Fruit fly (Drosophila melanogaster) whole organism, embryonic: Measurements from ENCODE around the gene CG13081.

ENCODE experiments used
- Adf1 ChIP-seq: fragments of 200-800 bp; sonication (Bioruptor generic); IDR thresholded peaks from 2 replicates; pipeline ENCODE4 v1.3.6; 2022; ENCODE audit warnings: missing biosample characterization, missing genetic modification characterization
- BEAF-32 ChIP-seq: fragments of 200-800 bp; sonication (Bioruptor generic); optimal IDR thresholded peaks from 3 replicates; lab custom pipeline; 2017; ENCODE audit warnings: missing biosample characterization, missing genetic modification characterization, mild to moderate bottlenecking, moderate library complexity, missing genetic modification reagents
- CG10366 ChIP-seq: fragments of 200-800 bp; sonication (Bioruptor generic); IDR thresholded peaks from 2 replicates; pipeline ENCODE4 v1.3.6; 2022; ENCODE audit warnings: missing biosample characterization, missing genetic modification characterization
- CG12659 ChIP-seq: fragments of 200-800 bp; sonication (Bioruptor generic); optimal IDR thresholded peaks from 3 replicates; lab custom pipeline; 2017; ENCODE audit warnings: mild to moderate bottlenecking, missing biosample characterization, missing genetic modification reagents, missing genetic modification characterization
- CG13123 ChIP-seq: fragments of 200-800 bp; sonication (Bioruptor generic); optimal IDR thresholded peaks from 2 replicates; lab custom pipeline; 2016; ENCODE audit warnings: missing biosample characterization, missing genetic modification characterization
- CG15514 ChIP-seq: fragments of 200-800 bp; sonication (Bioruptor generic); optimal IDR thresholded peaks from 3 replicates; lab custom pipeline; 2017; ENCODE audit warnings: missing biosample characterization, missing genetic modification characterization, mild to moderate bottlenecking, moderate library complexity, missing genetic modification reagents
- CG17385 ChIP-seq: fragments of 200-800 bp; sonication (Bioruptor generic); optimal IDR thresholded peaks from 3 replicates; lab custom pipeline; 2018; ENCODE audit warnings: missing biosample characterization, mild to moderate bottlenecking, missing genetic modification characterization
- CG17568 ChIP-seq: fragments of 200-800 bp; sonication (Bioruptor generic); optimal IDR thresholded peaks from 2 replicates; lab custom pipeline; 2018; ENCODE audit warnings: missing biosample characterization, mild to moderate bottlenecking, missing genetic modification characterization, moderate library complexity
- CG2129 ChIP-seq: fragments of 200-800 bp; sonication (Bioruptor generic); IDR thresholded peaks from 2 replicates; pipeline ENCODE4 v1.3.6; 2022; ENCODE audit warnings: missing biosample characterization, missing genetic modification characterization; ENCODE audit not compliant: partially characterized antibody
- CG30431 ChIP-seq: fragments of 200-800 bp; sonication (Bioruptor generic); optimal IDR thresholded peaks from 2 replicates; lab custom pipeline; 2017; ENCODE audit warnings: missing biosample characterization, missing genetic modification characterization
- CG31441 ChIP-seq: fragments of 200-800 bp; sonication (Bioruptor generic); IDR thresholded peaks from 2 replicates; pipeline ENCODE4 v1.3.6; 2022; ENCODE audit warnings: missing biosample characterization, missing genetic modification characterization
- CG3281 ChIP-seq: fragments of 200-800 bp; sonication (Bioruptor generic); optimal IDR thresholded peaks from 3 replicates; lab custom pipeline; 2017; ENCODE audit warnings: missing biosample characterization, mild to moderate bottlenecking, missing genetic modification characterization
- CG3847 ChIP-seq: fragments of 200-800 bp; sonication (Bioruptor generic); IDR thresholded peaks from 2 replicates; pipeline ENCODE4 v1.3.6; 2022; ENCODE audit warnings: missing biosample characterization, missing genetic modification characterization
- CG5180 ChIP-seq: fragments of 200-800 bp; sonication (Bioruptor generic); optimal IDR thresholded peaks from 3 replicates; lab custom pipeline; 2017; ENCODE audit warnings: missing biosample characterization, missing genetic modification characterization, mild to moderate bottlenecking, moderate library complexity, missing genetic modification reagents
- CG5245 ChIP-seq: fragments of 200-800 bp; sonication (Bioruptor generic); optimal IDR thresholded peaks from 3 replicates; lab custom pipeline; 2016; ENCODE audit warnings: missing biosample characterization, missing genetic modification characterization
- CG6254 ChIP-seq: fragments of 200-800 bp; sonication (Bioruptor generic); optimal IDR thresholded peaks from 3 replicates; lab custom pipeline; 2017; ENCODE audit warnings: mild to moderate bottlenecking, missing biosample characterization, missing genetic modification reagents, missing genetic modification characterization
- CG6791 ChIP-seq: fragments of 200-800 bp; sonication (Bioruptor generic); IDR thresholded peaks from 3 replicates; pipeline ENCODE4 v1.3.6; 2022; ENCODE audit warnings: missing biosample characterization, missing genetic modification characterization; ENCODE audit not compliant: partially characterized antibody
- CG7928 ChIP-seq: fragments of 200-800 bp; sonication (Bioruptor generic); optimal IDR thresholded peaks from 2 replicates; lab custom pipeline; 2017; ENCODE audit warnings: missing biosample characterization, mild to moderate bottlenecking, missing genetic modification characterization
- CG8281 ChIP-seq: fragments of 200-800 bp; sonication (Bioruptor generic); optimal IDR thresholded peaks from 2 replicates; lab custom pipeline; 2018; ENCODE audit warnings: missing biosample characterization, mild to moderate bottlenecking, missing genetic modification characterization, moderate library complexity
- CHES-1-like ChIP-seq: fragments of 200-800 bp; sonication (Bioruptor generic); optimal IDR thresholded peaks from 2 replicates; lab custom pipeline; 2016; ENCODE audit warnings: missing biosample characterization, missing genetic modification characterization
- CoRest ChIP-seq: fragments of 200-800 bp; sonication (Bioruptor generic); optimal IDR thresholded peaks from 3 replicates; lab custom pipeline; 2018; ENCODE audit warnings: missing biosample characterization, mild to moderate bottlenecking, missing genetic modification characterization, moderate library complexity
- Deaf1 ChIP-seq: fragments of 200-800 bp; optimal IDR thresholded peaks from 3 replicates; lab custom pipeline; 2019; ENCODE audit warnings: missing biosample characterization, mild to moderate bottlenecking, missing genetic modification characterization, moderate library complexity
- Dref ChIP-seq: fragments of 200-800 bp; sonication (Bioruptor generic); IDR thresholded peaks from 2 replicates; pipeline ENCODE4 v1.3.6; 2022; ENCODE audit warnings: missing biosample characterization, missing genetic modification characterization
- Eip74EF ChIP-seq, 2 experiments: fragments of 200-800 bp in 1 of 2; fragments of >200 bp in 1 of 2; sonication (Bioruptor generic) in 1 of 2; optimal IDR thresholded peaks; 2 replicates each; lab custom pipeline; 2017 to 2019; ENCODE audit warnings: missing biosample characterization in 2 of 2, missing genetic modification characterization in 2 of 2, mild to moderate bottlenecking in 1 of 2, moderate library complexity in 1 of 2
- GATAe ChIP-seq: fragments of 200-800 bp; sonication (Bioruptor generic); conservative IDR thresholded peaks from 2 replicates; pipeline ENCODE4 v1.3.6; 2022; ENCODE audit warnings: missing biosample characterization, missing genetic modification characterization
- Gug ChIP-seq: fragments of 200-800 bp; sonication (Bioruptor generic); IDR thresholded peaks from 4 replicates; pipeline ENCODE4 v1.3.6; 2022; ENCODE audit warnings: missing biosample characterization, missing genetic modification characterization
- H15 ChIP-seq: fragments of 200-800 bp; sonication (Bioruptor generic); IDR thresholded peaks from 3 replicates; pipeline ENCODE4 v1.3.6; 2022; ENCODE audit warnings: missing biosample characterization, missing genetic modification characterization
- Hr39 ChIP-seq: fragments of >200 bp; optimal IDR thresholded peaks from 2 replicates; lab custom pipeline; 2017
- MBD-R2 ChIP-seq: fragments of 200-800 bp; sonication (Bioruptor generic); IDR thresholded peaks from 2 replicates; pipeline ENCODE4 v1.3.6; 2022; ENCODE audit warnings: missing biosample characterization, missing genetic modification characterization
- Med ChIP-seq: fragments of 200-800 bp; sonication (Bioruptor generic); peaks from one replicate; lab custom pipeline; 2016; ENCODE audit warnings: missing biosample characterization, missing genetic modification characterization, mild to moderate bottlenecking, inconsistent platforms, moderate library complexity
- Oli ChIP-seq: fragments of 200-800 bp; sonication (Bioruptor generic); optimal IDR thresholded peaks from 2 replicates; lab custom pipeline; 2018; ENCODE audit warnings: missing biosample characterization, mild to moderate bottlenecking, missing genetic modification characterization, moderate library complexity
- Opbp ChIP-seq: fragments of 200-800 bp; sonication (Bioruptor generic); IDR thresholded peaks from 3 replicates; pipeline ENCODE4 v1.3.6; 2022; ENCODE audit warnings: missing biosample characterization, missing genetic modification characterization; ENCODE audit not compliant: partially characterized antibody
- Ptx1 ChIP-seq: fragments of 200-800 bp; sonication (Bioruptor generic); IDR thresholded peaks from 2 replicates; pipeline ENCODE4 v1.3.6; 2022; ENCODE audit warnings: missing biosample characterization, missing genetic modification characterization
- Sox102F ChIP-seq: fragments of 200-800 bp; sonication (Bioruptor generic); optimal IDR thresholded peaks from 2 replicates; lab custom pipeline; 2018; ENCODE audit warnings: missing biosample characterization, mild to moderate bottlenecking, missing genetic modification characterization, moderate library complexity
- Xbp1 ChIP-seq: fragments of 200-800 bp; sonication (Bioruptor generic); optimal IDR thresholded peaks from 3 replicates; lab custom pipeline; 2016; ENCODE audit warnings: missing biosample characterization, mild to moderate bottlenecking, missing genetic modification characterization
- cg ChIP-seq: fragments of 200-800 bp; sonication (Bioruptor generic); optimal IDR thresholded peaks from 3 replicates; lab custom pipeline; 2019; ENCODE audit warnings: missing biosample characterization, mild to moderate bottlenecking, missing genetic modification characterization, moderate library complexity
- chm ChIP-seq: fragments of 200-800 bp; sonication (Bioruptor generic); IDR thresholded peaks from 2 replicates; pipeline ENCODE4 v1.3.6; 2022; ENCODE audit warnings: missing biosample characterization, missing genetic modification characterization
- corto ChIP-seq: fragments of 200-800 bp; sonication (Bioruptor generic); optimal IDR thresholded peaks from 2 replicates; lab custom pipeline; 2016; ENCODE audit warnings: missing biosample characterization, mild to moderate bottlenecking, missing genetic modification characterization, moderate library complexity
- danr ChIP-seq: fragments of 200-800 bp; sonication (Bioruptor generic); IDR thresholded peaks from 2 replicates; pipeline ENCODE4 v1.3.6; 2022; ENCODE audit warnings: missing biosample characterization, missing genetic modification characterization
- dysf ChIP-seq: fragments of 200-800 bp; sonication (Bioruptor generic); IDR thresholded peaks from 3 replicates; pipeline ENCODE4 v1.3.6; 2022; ENCODE audit warnings: missing biosample characterization, missing genetic modification characterization
- esg ChIP-seq: fragments of 200-800 bp; sonication (Bioruptor generic); conservative IDR thresholded peaks from 2 replicates; pipeline ENCODE4 v1.3.6; 2022; ENCODE audit warnings: missing biosample characterization, missing genetic modification characterization
- ewg ChIP-seq: fragments of 200-800 bp; sonication (Bioruptor generic); optimal IDR thresholded peaks from 3 replicates; lab custom pipeline; 2017; ENCODE audit warnings: mild to moderate bottlenecking, missing biosample characterization, missing genetic modification reagents, missing genetic modification characterization
- ftz-f1 ChIP-seq: fragments of 200-800 bp; sonication (Bioruptor generic); optimal IDR thresholded peaks from 2 replicates; lab custom pipeline; 2016; ENCODE audit warnings: missing biosample characterization, missing genetic modification characterization
- gcm2 ChIP-seq: fragments of 200-800 bp; sonication (Bioruptor generic); optimal IDR thresholded peaks from 2 replicates; lab custom pipeline; 2016; ENCODE audit warnings: missing biosample characterization, missing genetic modification characterization
- mld ChIP-seq: fragments of 200-800 bp; sonication (Bioruptor generic); IDR thresholded peaks from 3 replicates; pipeline ENCODE4 v1.3.6; 2022; ENCODE audit warnings: missing biosample characterization, missing genetic modification characterization; ENCODE audit not compliant: partially characterized antibody
- phol ChIP-seq: fragments of 200-800 bp; sonication (Bioruptor generic); optimal IDR thresholded peaks from 3 replicates; lab custom pipeline; 2018; ENCODE audit warnings: missing biosample characterization, mild to moderate bottlenecking, missing genetic modification characterization, moderate library complexity
- prd ChIP-seq, 3 experiments: fragments of >200 bp in 2 of 3; fragments of 200-800 bp in 1 of 3; sonication (Bioruptor generic) in 1 of 3; optimal IDR thresholded peaks in 2 of 3; IDR thresholded peaks in 1 of 3; 2 replicates in 2 of 3; 3 replicates in 1 of 3; pipeline versions ENCODE4 v1.3.6 to Lab custom; 2017 to 2022; ENCODE audit warnings: missing biosample characterization in 1 of 3, missing genetic modification characterization in 1 of 3
- repo ChIP-seq: fragments of 200-800 bp; sonication (Bioruptor generic); optimal IDR thresholded peaks from 2 replicates; lab custom pipeline; 2016; ENCODE audit warnings: missing biosample characterization, missing genetic modification characterization
- sd ChIP-seq: fragments of 200-800 bp; sonication (Bioruptor generic); optimal IDR thresholded peaks from 3 replicates; lab custom pipeline; 2018; ENCODE audit warnings: missing biosample characterization, mild to moderate bottlenecking, missing genetic modification characterization, moderate library complexity
- yki ChIP-seq: fragments of >200 bp; optimal IDR thresholded peaks from 3 replicates; lab custom pipeline; 2018

CG13081 gene

dm6 chr2L:19579995-19580578 lies 39.7 kb downstream of the CG13081 start, which contains the start of gene Pmvk (continued):
- TF ChIP-seq Med (GFP tag; lab: Kevin White, UChicago) (no peak), prd (optimal IDR thresholded peaks at IDR 0.05; lab: Kevin White, UChicago) (no peak), prd (GFP tag; IDR thresholded peaks at IDR 0.05; lab: Robert Waterston, UW) (no peak), corto (no peak), Oli (no peak), CG5180 (no peak), ewg (GFP tag; lab: Kevin White, UChicago) (no peak), Deaf1 (tag; lab: Kevin White, UChicago) (no peak), CG7928 (GFP tag; lab: Kevin White, UChicago) (no peak), Gug (no peak), CoRest (tag; lab: Kevin White, UChicago) (no peak), Adf1 (GFP tag; lab: Robert Waterston, UW) (no peak), H15 (no peak), sd (tag; lab: Kevin White, UChicago) (no peak), cg (GFP tag; lab: Kevin White, UChicago) (no peak), CG30431 (GFP tag; lab: Kevin White, UChicago) (no peak), CHES-1-like (no peak), danr (no peak), Xbp1 (GFP tag; lab: Kevin White, UChicago) (no peak), MBD-R2 (GFP tag; lab: Robert Waterston, UW) (peak; percentile 71), CG17568 (GFP tag; lab: Kevin White, UChicago) (no peak), Sox102F (GFP tag; lab: Kevin White, UChicago) (no peak), BEAF-32 (GFP tag; lab: Kevin White, UChicago) (peak; percentile 50), Eip74EF (GFP tag; optimal IDR thresholded peaks at IDR 0.05; lab: Kevin White, UChicago) (no peak), Hr39 (lab: Kevin White, UChicago) (no peak), CG6791 (GFP tag; lab: Robert Waterston, UW) (peak; percentile 94), CG3281 (no peak), CG17385 (GFP tag; lab: Kevin White, UChicago) (no peak), phol (tag; lab: Kevin White, UChicago) (no peak), esg (GFP tag; lab: Robert Waterston, UW) (no peak), yki (lab: Kevin White, UChicago) (no peak), CG5245 (GFP tag; lab: Kevin White, UChicago) (no peak), CG2129 (GFP tag; lab: Robert Waterston, UW) (no peak), chm (no peak), CG15514 (GFP tag; lab: Kevin White, UChicago) (peak; percentile 88), CG13123 (no peak), gcm2 (GFP tag; lab: Kevin White, UChicago) (no peak), Dref (peak; percentile 93), CG31441 (GFP tag; lab: Robert Waterston, UW) (no peak), ftz-f1 (GFP tag; lab: Kevin White, UChicago) (no peak), GATAe (GFP tag; lab: Robert Waterston, UW) (no peak), repo (GFP tag; lab: Kevin White, UChicago) (no peak), dysf (GFP tag; lab: Robert Waterston, UW) (no peak), mld (GFP tag; lab: Robert Waterston, UW) (peak; percentile 95), CG3847 (GFP tag; lab: Robert Waterston, UW) (no peak), CG6254 (GFP tag; lab: Kevin White, UChicago) (no peak), CG8281 (tag; lab: Kevin White, UChicago) (no peak), CG12659 (GFP tag; lab: Kevin White, UChicago) (no peak), Ptx1 (GFP tag; lab: Robert Waterston, UW) (no peak), CG10366 (GFP tag; lab: Robert Waterston, UW) (no peak), Opbp (GFP tag; lab: Robert Waterston, UW) (peak; percentile 89; the same call in 2 of the 3 replicates)
